Worm (Caenorhabditis elegans): Measurements from ENCODE around the gene pos-1.

- TF ChIP-seq aptf-2 (GFP tag; conservative IDR thresholded peaks at IDR 0.05) (no peak), ztf-28 (GFP tag; IDR thresholded peaks at IDR 0.05) (no peak), egl-44 (GFP tag; IDR thresholded peaks at IDR 0.05) (no peak), F10E7.11 (tag; optimal IDR thresholded peaks at IDR 0.05) (no peak), ztf-22 (GFP tag; optimal IDR thresholded peaks at IDR 0.05) (no peak), F49E8.2 (tag; optimal IDR thresholded peaks at IDR 0.05; ENCODE audit: insufficient read depth) (no peak), snpc-4 (GFP tag; optimal IDR thresholded peaks at IDR 0.05) (no peak), snpc-4 (tag; optimal IDR thresholded peaks at IDR 0.05) (no peak), F37B4.10 (GFP tag; IDR thresholded peaks at IDR 0.05) (no peak), lin-35 (GFP tag; optimal IDR thresholded peaks at IDR 0.05) (no peak), unc-62 (GFP tag; optimal IDR thresholded peaks at IDR 0.05) (no peak), nfyb-1 (GFP tag; IDR thresholded peaks at IDR 0.05) (no peak), cebp-2 (GFP tag; IDR thresholded peaks at IDR 0.05) (no peak)
Measured at ce11 chrV:8385879-8386530, 27.9 kb upstream of the pos-1 start, which contains the start of gene hsp-17.

Data from whole organism, young adult.